Fruit fly (Drosophila melanogaster) S2 (cell line): ENCODE measurements around the gene CG12003.

Source experiments
- CG8478 ChIP-seq: fragments of >200 bp; optimal IDR thresholded peaks from 2 replicates; lab custom pipeline; 2018
- CTCF ChIP-seq, 2 experiments: fragments of >200 bp; optimal IDR thresholded peaks; 2 replicates each; lab custom pipeline; 2018

DNA sequence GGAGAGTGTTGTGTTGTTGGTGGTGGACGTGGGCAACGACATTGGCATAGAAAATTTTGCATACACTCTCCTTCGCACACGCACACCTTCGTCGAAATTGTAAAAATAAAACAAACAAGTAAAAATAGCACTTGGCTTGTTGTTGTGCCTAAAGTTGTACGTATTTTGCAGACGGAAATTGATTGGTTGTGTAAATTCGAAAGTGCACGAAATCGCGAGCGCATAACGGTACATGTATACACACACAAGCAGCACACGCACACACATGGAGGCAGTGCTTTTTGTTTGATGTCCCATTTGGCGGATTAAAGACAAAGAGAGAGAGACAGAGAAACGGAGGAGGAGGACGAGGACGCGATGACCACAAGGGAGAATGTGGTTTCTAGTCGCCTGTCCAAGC, 27.8 kb upstream of the CG12003 start:
- no peak for TF ChIP-seq CG8478 (lab: Kevin White, UChicago)
- no peak for TF ChIP-seq CTCF (optimal IDR thresholded peaks at IDR 0.05; lab: Kevin White, UChicago)
